Worm (Caenorhabditis elegans): ENCODE measurements around the gene nas-4.
A peak's percentile ranks its signal among the peaks of the same experiment; 100 is the strongest.

nas-4 gene

DNA sequence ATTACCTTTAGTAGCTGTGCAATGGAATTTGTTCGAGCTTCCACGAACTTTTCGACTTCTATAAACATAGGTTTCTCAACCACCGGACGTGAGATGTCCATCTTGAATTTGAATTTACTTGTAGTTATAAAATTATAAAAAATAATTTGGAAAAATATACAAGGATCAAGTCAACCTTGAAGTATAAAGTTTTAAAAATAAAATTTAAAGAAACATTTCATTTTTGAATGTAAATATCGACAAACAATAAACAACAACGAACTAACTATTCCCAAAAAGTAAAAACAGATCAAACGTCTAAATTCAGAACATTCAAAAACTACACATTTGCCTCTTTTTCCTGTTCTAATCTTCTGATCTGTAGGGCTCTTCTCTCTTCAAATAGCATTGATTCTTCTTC, 15.4 kb upstream of the nas-4 start, which contains the start of gene popl-1:
Gene popl-1 (minus strand): TSS at position 101 of the 400 bp plus-strand sequence.
- TF ChIP-seq tab-1 (GFP tag; IDR thresholded peaks at IDR 0.05) (no peak), flt-1 (GFP tag; IDR thresholded peaks at IDR 0.05) (no peak), ref-1 (GFP tag; conservative IDR thresholded peaks at IDR 0.05) (no peak), klf-2 (GFP tag; conservative IDR thresholded peaks at IDR 0.05) (no peak), cog-1 (tag; optimal IDR thresholded peaks at IDR 0.05) (no peak), ztf-29 (GFP tag; IDR thresholded peaks at IDR 0.05) (no peak), T22C8.4 (GFP tag; IDR thresholded peaks at IDR 0.05) (no peak), ztf-23 (GFP tag; IDR thresholded peaks at IDR 0.05) (no peak), med-1 (GFP tag; optimal IDR thresholded peaks at IDR 0.05; ENCODE audit: insufficient read depth) (no peak)

DNA sequence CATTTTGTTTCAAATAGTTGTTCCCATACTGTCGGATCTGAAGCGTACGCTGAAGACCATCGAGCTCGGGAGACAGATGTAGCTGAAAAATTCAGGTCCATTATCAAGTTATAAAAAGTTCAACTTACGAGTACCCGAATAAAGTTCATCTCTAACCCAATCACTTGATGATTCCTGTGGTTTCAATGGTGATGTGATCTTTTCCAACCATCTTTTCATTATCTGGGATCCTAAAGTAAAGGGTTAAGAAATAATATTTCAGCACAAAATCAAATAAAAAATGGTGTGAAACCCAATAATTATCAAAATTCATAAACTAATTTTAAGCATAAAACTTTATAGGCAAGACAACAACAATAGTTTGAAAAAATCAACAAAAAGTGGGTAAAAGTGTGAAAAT, 11.7 kb upstream of the nas-4 start, which contains the start of gene C05D11.8:
Gene C05D11.8 (minus strand): TSS at position 101 of the 400 bp plus-strand sequence.
- TF ChIP-seq ztf-23 (GFP tag; IDR thresholded peaks at IDR 0.05) (no peak), ref-1 (GFP tag; conservative IDR thresholded peaks at IDR 0.05) (no peak), cog-1 (tag; optimal IDR thresholded peaks at IDR 0.05) (no peak), med-1 (GFP tag; optimal IDR thresholded peaks at IDR 0.05; ENCODE audit: insufficient read depth) (no peak), T22C8.4 (GFP tag; IDR thresholded peaks at IDR 0.05) (no peak), klf-2 (GFP tag; conservative IDR thresholded peaks at IDR 0.05) (no peak), ztf-29 (GFP tag; IDR thresholded peaks at IDR 0.05) (no peak), tab-1 (GFP tag; IDR thresholded peaks at IDR 0.05) (no peak), flt-1 (GFP tag; IDR thresholded peaks at IDR 0.05) (no peak)

DNA sequence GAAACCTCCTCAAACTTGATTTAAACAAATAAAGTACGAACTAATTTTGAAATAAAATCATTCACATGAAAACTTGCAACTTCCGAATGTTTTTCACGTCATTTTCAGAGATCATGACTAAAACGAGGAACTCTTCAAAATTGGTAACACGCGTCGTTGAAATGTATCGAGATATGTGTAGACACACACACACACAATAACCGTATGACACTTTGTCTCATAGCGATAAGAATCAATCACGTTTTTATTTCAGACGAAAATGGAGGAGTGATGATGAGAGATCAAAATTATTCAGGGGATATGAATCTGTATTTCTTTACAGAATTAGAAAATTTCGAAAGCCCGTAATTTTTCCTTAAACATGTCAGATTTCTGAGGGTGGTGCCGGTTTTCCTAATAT, 7.3 kb upstream of the nas-4 start:
- TF ChIP-seq ztf-29 (GFP tag; IDR thresholded peaks at IDR 0.05), result no peak
- no peak for TF ChIP-seq flt-1 (GFP tag; IDR thresholded peaks at IDR 0.05)
- TF ChIP-seq klf-2 (GFP tag; conservative IDR thresholded peaks at IDR 0.05), result no peak
- no peak for TF ChIP-seq tab-1 (GFP tag; IDR thresholded peaks at IDR 0.05)
- no peak for TF ChIP-seq ztf-23 (GFP tag; IDR thresholded peaks at IDR 0.05)
- TF ChIP-seq ref-1 (GFP tag; conservative IDR thresholded peaks at IDR 0.05), result no peak
- no peak for TF ChIP-seq cog-1 (tag; optimal IDR thresholded peaks at IDR 0.05)
- TF ChIP-seq med-1 (GFP tag; optimal IDR thresholded peaks at IDR 0.05; ENCODE audit: insufficient read depth), result no peak
- TF ChIP-seq T22C8.4 (GFP tag; IDR thresholded peaks at IDR 0.05), result no peak

DNA sequence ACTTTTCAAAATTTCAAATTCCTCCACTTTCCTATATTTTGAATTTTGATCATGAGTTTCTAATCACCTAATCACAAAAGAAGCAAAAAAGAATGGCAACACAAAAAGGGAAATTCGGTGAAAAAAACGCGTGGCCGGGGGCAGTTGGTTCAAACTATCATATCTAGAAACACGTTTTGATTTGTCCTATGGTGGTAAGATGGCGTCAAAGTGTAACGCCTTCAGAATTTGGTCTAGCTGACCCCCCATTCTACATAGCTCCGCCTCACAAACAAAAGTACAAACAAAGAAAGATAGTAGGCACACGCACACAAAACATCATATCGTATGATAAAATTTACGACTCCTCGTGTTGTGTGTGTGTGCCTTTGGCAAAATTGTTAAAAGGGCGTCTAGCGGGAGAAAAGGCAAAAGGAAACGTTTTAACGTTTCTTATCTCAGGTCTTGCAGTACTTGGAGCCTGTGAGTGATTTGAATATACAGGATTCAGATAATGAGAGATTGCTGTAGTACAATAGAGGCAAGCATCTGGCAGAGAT, 6.6 kb upstream of the nas-4 start:
- no peak for TF ChIP-seq med-1 (GFP tag; optimal IDR thresholded peaks at IDR 0.05; ENCODE audit: insufficient read depth)

DNA sequence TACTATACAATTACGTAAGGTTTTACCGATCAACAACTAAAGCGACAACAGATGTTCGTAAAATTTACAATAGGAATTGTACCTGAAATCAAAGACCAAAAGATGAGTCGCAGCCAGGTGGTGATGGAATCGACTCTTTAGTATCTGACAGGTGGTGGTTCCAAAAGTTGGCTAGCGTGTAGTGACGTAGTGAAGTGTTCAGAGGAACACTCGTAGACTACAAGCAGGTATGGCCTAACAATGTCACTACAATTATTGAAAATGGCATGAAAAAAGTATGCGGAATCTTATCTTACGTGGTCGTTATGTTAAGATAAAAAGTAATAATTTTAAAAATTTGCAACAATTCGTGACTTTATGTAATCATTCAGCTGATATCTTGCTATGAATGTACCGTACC, 6.0 kb upstream of the nas-4 start:
- no peak for TF ChIP-seq med-1 (GFP tag; optimal IDR thresholded peaks at IDR 0.05; ENCODE audit: insufficient read depth)
- TF ChIP-seq ztf-23 (GFP tag; IDR thresholded peaks at IDR 0.05), result no peak
- TF ChIP-seq ztf-29 (GFP tag; IDR thresholded peaks at IDR 0.05), result no peak
- no peak for TF ChIP-seq cog-1 (tag; optimal IDR thresholded peaks at IDR 0.05)
- no peak for TF ChIP-seq flt-1 (GFP tag; IDR thresholded peaks at IDR 0.05)
- no peak for TF ChIP-seq tab-1 (GFP tag; IDR thresholded peaks at IDR 0.05)
- TF ChIP-seq klf-2 (GFP tag; conservative IDR thresholded peaks at IDR 0.05), result no peak
- TF ChIP-seq ref-1 (GFP tag; conservative IDR thresholded peaks at IDR 0.05), result no peak
- no peak for TF ChIP-seq T22C8.4 (GFP tag; IDR thresholded peaks at IDR 0.05)

DNA sequence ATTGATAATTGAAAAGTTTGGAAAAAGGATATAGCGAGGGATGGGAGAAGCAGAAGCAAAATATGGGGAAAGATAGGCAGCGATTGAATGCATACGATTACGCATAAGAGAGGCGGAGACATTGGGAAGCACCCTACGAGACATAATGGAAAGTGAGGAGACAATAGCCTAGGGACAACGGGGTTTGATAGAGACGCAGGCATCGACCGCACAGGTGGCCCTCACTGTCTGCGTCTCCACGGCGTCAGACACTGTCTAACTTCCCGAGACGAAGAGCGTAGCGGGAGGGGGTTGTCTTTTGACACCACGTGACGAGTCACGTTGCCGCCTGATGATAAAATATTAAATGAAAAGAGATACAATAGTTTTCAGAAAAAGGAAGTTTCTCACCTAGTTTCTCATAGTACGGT, 5.5 kb upstream of the nas-4 start:
- TF ChIP-seq klf-2 (GFP tag; conservative IDR thresholded peaks at IDR 0.05) (no peak), ztf-29 (GFP tag; IDR thresholded peaks at IDR 0.05) (peak; percentile 39; the same call in 1 of the 2 replicates), ztf-23 (GFP tag; IDR thresholded peaks at IDR 0.05) (no peak), tab-1 (GFP tag; IDR thresholded peaks at IDR 0.05) (no peak), T22C8.4 (GFP tag; IDR thresholded peaks at IDR 0.05) (no peak), cog-1 (tag; optimal IDR thresholded peaks at IDR 0.05) (peak; percentile 33), ref-1 (GFP tag; conservative IDR thresholded peaks at IDR 0.05) (no peak), flt-1 (GFP tag; IDR thresholded peaks at IDR 0.05) (0 out of 2 replicates have a peak, but pooled peaks have one; percentile 8), med-1 (GFP tag; optimal IDR thresholded peaks at IDR 0.05; ENCODE audit: insufficient read depth) (no peak)

DNA sequence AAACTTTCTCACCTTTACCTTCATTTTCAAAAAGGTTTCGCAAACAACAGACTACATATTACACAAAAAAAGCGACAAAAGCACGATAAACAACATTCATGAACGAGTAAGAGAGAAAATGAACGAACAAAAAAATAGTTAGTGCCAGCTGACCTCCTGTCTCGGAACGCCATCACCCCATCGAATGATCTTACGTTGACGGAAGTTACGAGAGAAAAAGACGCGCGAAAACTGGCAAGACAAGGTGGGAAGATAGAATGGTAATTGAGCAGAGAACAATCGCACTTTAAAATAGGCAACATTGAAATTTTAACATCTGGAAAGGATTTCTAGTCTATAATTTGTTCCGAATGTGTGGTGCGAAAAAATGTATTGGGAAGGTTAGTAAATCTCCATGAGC, 4.7 kb upstream of the nas-4 start:
- TF ChIP-seq tab-1 (GFP tag; IDR thresholded peaks at IDR 0.05), result no peak
- no peak for TF ChIP-seq klf-2 (GFP tag; conservative IDR thresholded peaks at IDR 0.05)
- TF ChIP-seq ref-1 (GFP tag; conservative IDR thresholded peaks at IDR 0.05), result no peak
- TF ChIP-seq ztf-29 (GFP tag; IDR thresholded peaks at IDR 0.05), result no peak
- TF ChIP-seq flt-1 (GFP tag; IDR thresholded peaks at IDR 0.05), result no peak
- TF ChIP-seq cog-1 (tag; optimal IDR thresholded peaks at IDR 0.05), result no peak
- TF ChIP-seq med-1 (GFP tag; optimal IDR thresholded peaks at IDR 0.05; ENCODE audit: insufficient read depth), result no peak
- TF ChIP-seq T22C8.4 (GFP tag; IDR thresholded peaks at IDR 0.05), result no peak
- TF ChIP-seq ztf-23 (GFP tag; IDR thresholded peaks at IDR 0.05), result no peak

DNA sequence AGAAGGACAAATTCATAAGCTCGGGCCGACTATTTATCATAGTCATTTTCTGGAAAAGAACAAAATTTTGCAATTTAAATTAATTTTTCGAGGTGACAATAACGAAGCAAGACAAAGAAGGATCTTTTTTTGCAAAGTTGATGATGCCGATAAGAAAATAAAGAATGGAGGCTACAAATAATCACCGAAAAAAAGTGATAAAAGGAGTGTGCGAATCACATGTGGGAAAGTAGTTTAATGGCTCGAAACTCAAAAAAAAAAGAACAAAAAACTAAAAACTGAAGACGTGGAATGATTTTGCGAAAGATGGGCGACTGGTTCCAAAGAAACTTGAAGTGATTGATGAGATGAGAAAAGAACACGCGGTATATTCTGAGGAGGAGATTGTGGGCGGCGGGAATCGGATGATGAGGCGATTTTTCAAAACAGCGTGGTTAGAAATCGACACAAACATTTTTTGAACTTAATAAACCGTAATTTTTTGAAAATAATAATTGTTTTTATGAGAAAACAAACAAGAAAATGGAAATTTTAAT, 4.0 kb upstream of the nas-4 start, which contains the start of gene atgl-1:
Gene atgl-1 (minus strand): TSS at position 51 of the 536 bp plus-strand sequence.
- no peak for TF ChIP-seq med-1 (GFP tag; optimal IDR thresholded peaks at IDR 0.05; ENCODE audit: insufficient read depth)
- no peak for TF ChIP-seq ref-1 (GFP tag; conservative IDR thresholded peaks at IDR 0.05)
- no peak for TF ChIP-seq ztf-29 (GFP tag; IDR thresholded peaks at IDR 0.05)
- no peak for TF ChIP-seq tab-1 (GFP tag; IDR thresholded peaks at IDR 0.05)
- no peak for TF ChIP-seq cog-1 (tag; optimal IDR thresholded peaks at IDR 0.05)
- TF ChIP-seq klf-2 (GFP tag; conservative IDR thresholded peaks at IDR 0.05), result no peak

DNA sequence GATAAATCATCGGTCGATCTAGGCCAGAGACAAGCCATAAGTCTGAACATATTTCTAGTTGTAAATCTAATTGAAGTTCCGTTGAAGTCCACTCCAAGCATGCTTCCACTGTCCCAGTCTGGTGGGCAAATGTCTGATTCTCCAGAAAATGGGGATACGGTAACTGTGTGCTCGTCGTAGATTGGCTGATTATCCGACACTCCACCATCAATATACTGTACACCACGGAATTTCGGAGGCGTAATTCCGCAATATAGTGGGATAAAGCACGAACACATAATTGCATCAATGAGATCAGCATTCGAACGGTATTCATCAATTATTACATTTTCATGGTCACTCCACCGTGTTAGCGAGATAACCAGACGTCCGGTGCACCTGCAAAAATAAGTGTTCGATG, 2.8 kb upstream of the nas-4 start:
- TF ChIP-seq T22C8.4 (GFP tag; IDR thresholded peaks at IDR 0.05), result no peak
- TF ChIP-seq tab-1 (GFP tag; IDR thresholded peaks at IDR 0.05), result no peak
- TF ChIP-seq ref-1 (GFP tag; conservative IDR thresholded peaks at IDR 0.05), result no peak
- TF ChIP-seq ztf-29 (GFP tag; IDR thresholded peaks at IDR 0.05), result no peak

DNA sequence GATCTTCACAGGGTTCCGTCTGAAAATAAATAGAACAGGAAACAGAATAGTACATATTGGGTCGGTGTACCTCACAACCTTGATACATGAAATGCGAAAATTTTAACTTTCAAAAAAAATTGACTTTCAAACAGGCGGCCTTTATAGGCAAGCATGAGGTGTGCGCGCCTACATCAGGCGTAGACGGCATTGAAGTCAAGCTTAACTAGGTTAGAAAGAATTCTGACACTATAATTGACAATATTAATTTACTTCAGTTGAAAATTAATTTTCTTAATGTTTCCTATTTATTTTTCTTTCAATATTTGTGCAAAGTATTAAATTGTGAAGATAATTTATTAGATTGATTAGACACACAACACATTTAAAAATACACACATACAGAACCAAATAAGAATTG, 3.5 kb downstream of the nas-4 start, which contains the start of gene C05D11.5:
Gene C05D11.5 (minus strand): TSS at position 101 of the 400 bp plus-strand sequence.
- TF ChIP-seq cog-1 (tag; optimal IDR thresholded peaks at IDR 0.05) (no peak), klf-2 (GFP tag; conservative IDR thresholded peaks at IDR 0.05) (no peak), ztf-29 (GFP tag; IDR thresholded peaks at IDR 0.05) (no peak), med-1 (GFP tag; optimal IDR thresholded peaks at IDR 0.05; ENCODE audit: insufficient read depth) (no peak), flt-1 (GFP tag; IDR thresholded peaks at IDR 0.05) (no peak), ref-1 (GFP tag; conservative IDR thresholded peaks at IDR 0.05) (no peak), T22C8.4 (GFP tag; IDR thresholded peaks at IDR 0.05) (no peak), tab-1 (GFP tag; IDR thresholded peaks at IDR 0.05) (no peak), ztf-23 (GFP tag; IDR thresholded peaks at IDR 0.05) (no peak)

Data from whole organism, midembryonic.